Fruit fly (Drosophila melanogaster): Measurements from ENCODE around the gene sbm.

Gene sbm

dm6 chrX:14602421-14602846, at the start of gene sbm (continued):
- TF ChIP-seq NC2α (GFP tag; optimal IDR thresholded peaks at IDR 0.05) (no peak), CG9876 (GFP tag; optimal IDR thresholded peaks at IDR 0.05) (peak; percentile 32), CG6683 (GFP tag; optimal IDR thresholded peaks at IDR 0.05) (no peak), inv (GFP tag; IDR thresholded peaks at IDR 0.05; ENCODE audit: partially characterized antibody) (peak; percentile 50; the same call in 1 of the 2 replicates), H2.0 (GFP tag; IDR thresholded peaks at IDR 0.05) (peak; percentile 39), CG13296 (GFP tag; optimal IDR thresholded peaks at IDR 0.05) (no peak), Adf1 (GFP tag; IDR thresholded peaks at IDR 0.05) (peak; percentile 35), fu2 (GFP tag; optimal IDR thresholded peaks at IDR 0.05) (peak; percentile 41), disco-r (GFP tag; optimal IDR thresholded peaks at IDR 0.05) (no peak), Bdp1 (GFP tag; optimal IDR thresholded peaks at IDR 0.05) (no peak), HHEX (GFP tag; optimal IDR thresholded peaks at IDR 0.05) (peak; percentile 27), pb (GFP tag; optimal IDR thresholded peaks at IDR 0.05) (peak; percentile 33), Rfx (GFP tag; IDR thresholded peaks at IDR 0.05) (peak; percentile 81), CG1529 (GFP tag; optimal IDR thresholded peaks at IDR 0.05) (no peak), HmgD (GFP tag; optimal IDR thresholded peaks at IDR 0.05) (no peak), HLH4C (GFP tag; IDR thresholded peaks at IDR 0.05; ENCODE audit: partially characterized antibody) (peak; percentile 90), Taf1 (GFP tag; IDR thresholded peaks at IDR 0.05) (no peak; the same call in 1 of the 2 replicates), PHDP (tag; optimal IDR thresholded peaks at IDR 0.05) (no peak), ewg (GFP tag; optimal IDR thresholded peaks at IDR 0.05) (peak; percentile 23), mirr (GFP tag; optimal IDR thresholded peaks at IDR 0.05) (no peak), chinmo (GFP tag; IDR thresholded peaks at IDR 0.05; ENCODE audit: partially characterized antibody) (peak; percentile 67; the same call in 1 of the 4 replicates), CG18011 (GFP tag; optimal IDR thresholded peaks at IDR 0.05) (no peak), CG7963 (GFP tag; IDR thresholded peaks at IDR 0.05; ENCODE audit: partially characterized antibody) (peak; percentile 80), ERR (GFP tag; optimal IDR thresholded peaks at IDR 0.05) (no peak), NfI (GFP tag; optimal IDR thresholded peaks at IDR 0.05) (peak; percentile 37), Sox100B (GFP tag; optimal IDR thresholded peaks at IDR 0.05) (no peak), CG1233 (GFP tag; optimal IDR thresholded peaks at IDR 0.05) (no peak), cad (GFP tag; optimal IDR thresholded peaks at IDR 0.05) (no peak), CG13894 (tag; optimal IDR thresholded peaks at IDR 0.05) (peak; percentile 5), h (optimal IDR thresholded peaks at IDR 0.05) (no peak), CG6689 (GFP tag; IDR thresholded peaks at IDR 0.05) (peak; percentile 27; the same call in 1 of the 2 replicates), CG34422 (GFP tag; IDR thresholded peaks at IDR 0.05) (0 out of 3 replicates have a peak, but pooled peaks have one; percentile 36), crp (GFP tag; optimal IDR thresholded peaks at IDR 0.05) (no peak), CG32772 (GFP tag; IDR thresholded peaks at IDR 0.05) (peak; percentile 41; the same call in 1 of the 2 replicates), CG30403 (GFP tag; optimal IDR thresholded peaks at IDR 0.05) (peak; percentile 54), CG10274 (GFP tag; optimal IDR thresholded peaks at IDR 0.05) (no peak), unpg (GFP tag; optimal IDR thresholded peaks at IDR 0.05) (peak; percentile 23), psq (GFP tag; optimal IDR thresholded peaks at IDR 0.05) (no peak), Neu2 (GFP tag; optimal IDR thresholded peaks at IDR 0.05; ENCODE audit: borderline replicate concordance) (peak; percentile 50), schlank (tag; optimal IDR thresholded peaks at IDR 0.05) (no peak), CG3847 (GFP tag; IDR thresholded peaks at IDR 0.05) (peak; percentile 54; the same call in 1 of the 2 replicates), Stat92E (GFP tag; optimal IDR thresholded peaks at IDR 0.05) (no peak), Hr39 (optimal IDR thresholded peaks at IDR 0.05) (no peak), HmgZ (tag; optimal IDR thresholded peaks at IDR 0.05) (peak; percentile 29), fd3F (GFP tag; optimal IDR thresholded peaks at IDR 0.05) (no peak), vvl (GFP tag; IDR thresholded peaks at IDR 0.05) (peak; percentile 63), gsb-n (tag; optimal IDR thresholded peaks at IDR 0.05) (no peak), sim (GFP tag; IDR thresholded peaks at IDR 0.05) (no peak), CG4404 (GFP tag; IDR thresholded peaks at IDR 0.05) (no peak), D (optimal IDR thresholded peaks at IDR 0.05) (no peak), D (GFP tag; optimal IDR thresholded peaks at IDR 0.05) (no peak)
